Fruit fly (Drosophila melanogaster): ENCODE data around the gene CG33189.
A peak's percentile ranks its signal among the peaks of the same experiment; 100 is the strongest.

CG33189 gene

dm6 chr3R:8746354-8746753 lies 34.2 kb downstream of the CG33189 start (continued):
- TF ChIP-seq twi (tag; optimal IDR thresholded peaks at IDR 0.05) (no peak), Kr (GFP tag; optimal IDR thresholded peaks at IDR 0.05) (no peak), cg (GFP tag; optimal IDR thresholded peaks at IDR 0.05) (no peak), Deaf1 (tag; optimal IDR thresholded peaks at IDR 0.05) (peak; percentile 27), CG43689 (GFP tag; IDR thresholded peaks at IDR 0.05) (0 out of 2 replicates have a peak, but pooled peaks have one; percentile 34), seq (GFP tag; IDR thresholded peaks at IDR 0.05) (peak; percentile 57), phol (tag; optimal IDR thresholded peaks at IDR 0.05) (peak; percentile 73), Scr (GFP tag; IDR thresholded peaks at IDR 0.05; ENCODE audit: partially characterized antibody) (no peak), tll (GFP tag; optimal IDR thresholded peaks at IDR 0.05) (no peak), CG10431 (GFP tag; optimal IDR thresholded peaks at IDR 0.05) (no peak), CG9797 (GFP tag; optimal IDR thresholded peaks at IDR 0.05) (no peak), Usf (GFP tag; optimal IDR thresholded peaks at IDR 0.05) (no peak), CG8359 (GFP tag; optimal IDR thresholded peaks at IDR 0.05; ENCODE audit: borderline replicate concordance) (no peak), CG4424 (GFP tag; optimal IDR thresholded peaks at IDR 0.05) (peak; percentile 59), CG12659 (GFP tag; optimal IDR thresholded peaks at IDR 0.05) (peak; percentile 23), Side (GFP tag; optimal IDR thresholded peaks at IDR 0.05) (no peak), H15 (GFP tag; IDR thresholded peaks at IDR 0.05) (peak; percentile 36; the same call in 1 of the 3 replicates), CG6765 (GFP tag; optimal IDR thresholded peaks at IDR 0.05) (no peak), Atf6 (GFP tag; IDR thresholded peaks at IDR 0.05) (peak; percentile 65), HHEX (GFP tag; optimal IDR thresholded peaks at IDR 0.05) (peak; percentile 7), CG6791 (GFP tag; IDR thresholded peaks at IDR 0.05; ENCODE audit: partially characterized antibody) (no peak), CG18764 (GFP tag; optimal IDR thresholded peaks at IDR 0.05) (peak; percentile 28), Camta (GFP tag; optimal IDR thresholded peaks at IDR 0.05) (peak; percentile 45), CG12071 (GFP tag; optimal IDR thresholded peaks at IDR 0.05) (no peak), mirr (GFP tag; optimal IDR thresholded peaks at IDR 0.05) (no peak), dimm (GFP tag; IDR thresholded peaks at IDR 0.05) (0 out of 2 replicates have a peak, but pooled peaks have one; percentile 28), chif (GFP tag; optimal IDR thresholded peaks at IDR 0.05) (peak; percentile 33 to 42), hb (GFP tag; IDR thresholded peaks at IDR 0.05; ENCODE audit: partially characterized antibody) (no peak), sna (GFP tag; IDR thresholded peaks at IDR 0.05; ENCODE audit: partially characterized antibody) (no peak), sens (GFP tag) (peak; percentile 81), Ada2b (GFP tag; IDR thresholded peaks at IDR 0.05) (peak; percentile 73), CG3163 (GFP tag; optimal IDR thresholded peaks at IDR 0.05) (no peak), CG5953 (GFP tag; IDR thresholded peaks at IDR 0.05) (no peak; the same call in 1 of the 2 replicates), exex (tag; optimal IDR thresholded peaks at IDR 0.05) (no peak), CG32772 (GFP tag; IDR thresholded peaks at IDR 0.05) (no peak), Dbx (GFP tag; IDR thresholded peaks at IDR 0.05) (no peak), Awh (GFP tag; IDR thresholded peaks at IDR 0.05) (peak; percentile 45; the same call in 1 of the 2 replicates), unpg (GFP tag; optimal IDR thresholded peaks at IDR 0.05) (peak; percentile 77), CG14965 (GFP tag; optimal IDR thresholded peaks at IDR 0.05; ENCODE audit: borderline replicate concordance) (no peak), CG2116 (GFP tag; optimal IDR thresholded peaks at IDR 0.05) (peak; percentile 13), CG4282 (GFP tag; optimal IDR thresholded peaks at IDR 0.05) (no peak), CG3838 (GFP tag; optimal IDR thresholded peaks at IDR 0.05) (no peak), CG8924 (tag; optimal IDR thresholded peaks at IDR 0.05) (peak; percentile 71), Pdp1 (GFP tag; optimal IDR thresholded peaks at IDR 0.05) (peak; percentile 22 to 31), vfl (GFP tag; optimal IDR thresholded peaks at IDR 0.05) (no peak), CG16813 (GFP tag; IDR thresholded peaks at IDR 0.05; ENCODE audit: partially characterized antibody) (no peak), CG17612 (GFP tag; IDR thresholded peaks at IDR 0.05) (no peak), otp (GFP tag; IDR thresholded peaks at IDR 0.05) (no peak), caup (GFP tag; optimal IDR thresholded peaks at IDR 0.05; ENCODE audit: severe bottlenecking) (peak; percentile 2), Atf-2 (GFP tag; optimal IDR thresholded peaks at IDR 0.05) (no peak)

Data from whole organism, embryonic.